Fruit fly (Drosophila melanogaster): Measurements from ENCODE around the gene CG13252.

DNA sequence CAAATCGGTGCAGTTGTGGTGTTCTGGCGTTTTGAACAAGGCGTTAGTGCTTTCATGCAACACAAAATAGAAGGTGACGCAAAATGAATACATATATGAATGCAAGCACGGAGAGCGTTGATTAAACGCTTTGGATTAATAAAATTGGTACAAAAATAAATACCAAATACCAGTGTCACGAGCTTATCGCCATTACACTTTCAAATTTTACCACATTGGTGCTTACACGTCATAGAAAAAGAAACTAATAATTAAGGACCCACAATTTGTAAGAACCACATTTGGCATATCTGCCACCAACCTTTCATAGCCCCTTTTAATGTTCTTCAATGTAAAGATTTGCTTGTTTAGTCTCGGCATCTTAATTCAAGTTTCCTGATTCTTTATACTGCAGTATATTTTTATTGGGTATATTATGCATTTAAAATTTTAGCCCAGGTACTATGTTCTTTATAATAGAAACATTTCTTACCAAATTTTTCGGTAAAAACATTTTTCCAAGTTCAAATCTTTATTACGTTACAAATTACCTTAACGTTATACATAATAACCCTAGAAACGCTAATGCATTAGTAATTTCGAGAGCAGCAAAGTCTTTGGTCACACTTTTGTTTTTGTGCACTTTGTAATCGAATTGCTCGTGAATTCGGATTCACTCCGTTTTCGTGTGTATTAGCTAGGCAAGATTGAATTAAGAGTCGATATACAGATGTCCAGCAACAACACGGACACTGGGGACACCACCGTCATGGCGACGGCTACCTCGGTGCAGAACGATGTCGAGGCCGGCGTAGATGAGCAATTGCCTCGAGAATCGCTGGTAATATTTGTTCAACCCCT lies 48.1 kb downstream of the CG13252 start, which contains the start of the genes Pex16 and Pex14:
- TF ChIP-seq EcR (GFP tag; optimal IDR thresholded peaks at IDR 0.05), result no peak
- peak; percentile 64 for TF ChIP-seq CG8159 (tag; optimal IDR thresholded peaks at IDR 0.05)
- TF ChIP-seq CG9948 (tag; optimal IDR thresholded peaks at IDR 0.05), result peak; percentile 52
- no peak for TF ChIP-seq Ets98B (GFP tag; IDR thresholded peaks at IDR 0.05)
- TF ChIP-seq CG34367 (tag; optimal IDR thresholded peaks at IDR 0.05), result peak; percentile 38
- TF ChIP-seq CG10348 (GFP tag; IDR thresholded peaks at IDR 0.05), result no peak
- TF ChIP-seq rn (GFP tag; IDR thresholded peaks at IDR 0.05), result peak; percentile 58
- TF ChIP-seq CG12605 (GFP tag; IDR thresholded peaks at IDR 0.05), result no peak
- TF ChIP-seq CG13204 (GFP tag; optimal IDR thresholded peaks at IDR 0.05), result no peak
- no peak for TF ChIP-seq gl (tag; optimal IDR thresholded peaks at IDR 0.05)
- no peak for TF ChIP-seq Pif1A (GFP tag; optimal IDR thresholded peaks at IDR 0.05)
- peak; percentile 74 for TF ChIP-seq fd96Ca (GFP tag; IDR thresholded peaks at IDR 0.05)

Data from whole organism, pupa.